Worm (Caenorhabditis elegans): ENCODE measurements around the gene C50H11.13.

DNA sequence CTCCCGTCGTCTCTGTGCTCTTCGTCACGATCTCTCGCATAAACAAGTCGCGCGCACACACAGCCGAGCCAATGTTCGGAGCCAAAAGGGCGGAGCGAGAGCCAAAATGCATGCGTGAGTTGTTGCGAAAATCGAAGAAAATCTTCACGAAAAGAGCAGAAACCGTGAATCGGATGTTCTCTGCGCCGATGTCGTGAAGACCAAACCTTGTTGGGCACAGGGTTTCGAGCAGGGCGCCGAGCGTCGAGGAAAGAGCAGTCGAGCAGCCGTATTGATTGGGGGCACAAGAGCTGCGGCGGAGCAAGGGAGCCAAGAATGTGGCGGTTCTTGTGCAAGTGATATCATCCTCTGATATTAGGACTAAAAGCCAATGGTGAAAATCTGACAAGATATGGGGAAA lies 25.1 kb downstream of the C50H11.13 start:
- no peak for TF ChIP-seq snpc-4 (tag; optimal IDR thresholded peaks at IDR 0.05)
- no peak for TF ChIP-seq egl-27 (tag; optimal IDR thresholded peaks at IDR 0.05)
- TF ChIP-seq elt-3 (tag; optimal IDR thresholded peaks at IDR 0.05), result no peak
- no peak for TF ChIP-seq sea-2 (GFP tag; optimal IDR thresholded peaks at IDR 0.05)
- TF ChIP-seq daf-12 (tag; optimal IDR thresholded peaks at IDR 0.05), result no peak
- TF ChIP-seq elt-1 (tag; optimal IDR thresholded peaks at IDR 0.05), result no peak
- no peak for TF ChIP-seq nhr-237 (tag; optimal IDR thresholded peaks at IDR 0.05)
- TF ChIP-seq nhr-77 (tag; optimal IDR thresholded peaks at IDR 0.05), result no peak
- TF ChIP-seq ztf-11 (tag; optimal IDR thresholded peaks at IDR 0.05), result no peak
- TF ChIP-seq zag-1 (tag; optimal IDR thresholded peaks at IDR 0.05), result no peak

All from whole organism, L3 larva.